Fruit fly (Drosophila melanogaster) whole organism, embryonic: Measurements from ENCODE around the gene dia.

Experiments
- Antp ChIP-seq: fragments of 200-800 bp; sonication (Bioruptor generic); optimal IDR thresholded peaks from 3 replicates; lab custom pipeline; 2016; ENCODE audit warnings: missing biosample characterization, missing genetic modification characterization
- CG10267 ChIP-seq: fragments of 200-800 bp; sonication (Bioruptor generic); optimal IDR thresholded peaks from 2 replicates; lab custom pipeline; 2018; ENCODE audit warnings: missing biosample characterization, mild to moderate bottlenecking, missing genetic modification characterization, moderate library complexity
- CG10321 ChIP-seq: fragments of 200-800 bp; sonication (Bioruptor generic); IDR thresholded peaks from 2 replicates; pipeline ENCODE4 v1.3.6; 2022; ENCODE audit warnings: missing biosample characterization, missing genetic modification characterization
- CG10959 ChIP-seq: fragments of 200-800 bp; sonication (Bioruptor generic); IDR thresholded peaks from 2 replicates; pipeline ENCODE4 v1.3.6; 2022; ENCODE audit warnings: missing biosample characterization, missing genetic modification characterization
- CG11093 ChIP-seq: fragments of 200-800 bp; sonication (Bioruptor generic); IDR thresholded peaks from 3 replicates; pipeline ENCODE4 v1.3.6; 2022; ENCODE audit warnings: missing biosample characterization, missing genetic modification characterization
- CG11398 ChIP-seq: fragments of 200-800 bp; sonication (Bioruptor generic); optimal IDR thresholded peaks from 2 replicates; lab custom pipeline; 2016; ENCODE audit warnings: missing biosample characterization, missing genetic modification characterization
- CG11504 ChIP-seq: fragments of 200-800 bp; sonication (Bioruptor generic); optimal IDR thresholded peaks from 3 replicates; lab custom pipeline; 2019; ENCODE audit warnings: missing biosample characterization, mild to moderate bottlenecking, missing genetic modification characterization, moderate library complexity
- CG11560 ChIP-seq: fragments of 200-800 bp; sonication (Bioruptor generic); IDR thresholded peaks from 3 replicates; pipeline ENCODE4 v1.3.6; 2022; ENCODE audit warnings: missing biosample characterization, missing genetic modification characterization
- CG12391 ChIP-seq: fragments of 200-800 bp; sonication (Bioruptor generic); optimal IDR thresholded peaks from 3 replicates; lab custom pipeline; 2018; ENCODE audit warnings: missing biosample characterization, mild to moderate bottlenecking, missing genetic modification characterization, moderate library complexity
- CG14667 ChIP-seq: fragments of 200-800 bp; sonication (Bioruptor generic); IDR thresholded peaks from 2 replicates; pipeline ENCODE4 v1.3.6; 2022; ENCODE audit warnings: missing biosample characterization, missing genetic modification characterization
- CG14965 ChIP-seq: fragments of 200-800 bp; sonication (Bioruptor generic); optimal IDR thresholded peaks from 2 replicates; lab custom pipeline; 2016; ENCODE audit warnings: missing biosample characterization, missing genetic modification characterization, borderline replicate concordance
- CG1603 ChIP-seq: fragments of 200-800 bp; sonication (Bioruptor generic); optimal IDR thresholded peaks from 2 replicates; lab custom pipeline; 2019; ENCODE audit warnings: missing biosample characterization, mild to moderate bottlenecking, missing genetic modification characterization, moderate library complexity
- CG17385 ChIP-seq: fragments of 200-800 bp; sonication (Bioruptor generic); optimal IDR thresholded peaks from 3 replicates; lab custom pipeline; 2018; ENCODE audit warnings: missing biosample characterization, mild to moderate bottlenecking, missing genetic modification characterization
- CG17802 ChIP-seq: fragments of 200-800 bp; sonication (Bioruptor generic); optimal IDR thresholded peaks from 2 replicates; lab custom pipeline; 2018; ENCODE audit warnings: missing biosample characterization, mild to moderate bottlenecking, missing genetic modification characterization, moderate library complexity
- CG2875 ChIP-seq: fragments of 200-800 bp; sonication (Bioruptor generic); optimal IDR thresholded peaks from 2 replicates; lab custom pipeline; 2017; ENCODE audit warnings: missing biosample characterization, mild to moderate bottlenecking, missing genetic modification characterization, missing genetic modification reagents
- CG32767 ChIP-seq: fragments of 200-800 bp; sonication (Bioruptor generic); IDR thresholded peaks from 2 replicates; pipeline ENCODE4 v1.3.6; 2022; ENCODE audit warnings: missing biosample characterization, missing genetic modification characterization
- CG3838 ChIP-seq: fragments of 200-800 bp; sonication (Bioruptor generic); optimal IDR thresholded peaks from 3 replicates; lab custom pipeline; 2016; ENCODE audit warnings: missing biosample characterization, missing genetic modification characterization
- CG3995 ChIP-seq: fragments of 200-800 bp; sonication (Bioruptor generic); optimal IDR thresholded peaks from 3 replicates; lab custom pipeline; 2016; ENCODE audit warnings: missing biosample characterization, missing genetic modification characterization
- CG4360 ChIP-seq: fragments of 200-800 bp; sonication (Bioruptor generic); IDR thresholded peaks from 2 replicates; pipeline ENCODE4 v1.3.6; 2022; ENCODE audit warnings: missing biosample characterization, missing genetic modification characterization
- CG7271 ChIP-seq: fragments of 200-800 bp; sonication (Bioruptor generic); optimal IDR thresholded peaks from 2 replicates; lab custom pipeline; 2018; ENCODE audit warnings: missing biosample characterization, mild to moderate bottlenecking, missing genetic modification characterization, moderate library complexity
- CG7357 ChIP-seq: fragments of 200-800 bp; sonication (Bioruptor generic); IDR thresholded peaks from 3 replicates; pipeline ENCODE4 v1.3.6; 2022; ENCODE audit warnings: missing biosample characterization, missing genetic modification characterization
- CG7786 ChIP-seq: fragments of 200-800 bp; sonication (Bioruptor generic); optimal IDR thresholded peaks from 2 replicates; lab custom pipeline; 2016; ENCODE audit warnings: missing biosample characterization, missing genetic modification characterization
- CG8089 ChIP-seq: fragments of 200-800 bp; sonication (Bioruptor generic); optimal IDR thresholded peaks from 3 replicates; lab custom pipeline; 2016; ENCODE audit warnings: missing biosample characterization, missing genetic modification characterization
- CG8388 ChIP-seq: fragments of 200-800 bp; sonication (Bioruptor generic); optimal IDR thresholded peaks from 2 replicates; lab custom pipeline; 2019; ENCODE audit warnings: missing biosample characterization, mild to moderate bottlenecking, missing genetic modification characterization, moderate library complexity
- CG8478 ChIP-seq: fragments of >200 bp; optimal IDR thresholded peaks from 2 replicates; lab custom pipeline; 2018
- Camta ChIP-seq: fragments of 200-800 bp; sonication (Bioruptor generic); optimal IDR thresholded peaks from 2 replicates; lab custom pipeline; 2016; ENCODE audit warnings: missing biosample characterization, missing genetic modification characterization
- D ChIP-seq, 2 experiments: fragments of 200-800 bp in 1 of 2; fragments of >200 bp in 1 of 2; sonication (Bioruptor generic) in 1 of 2; optimal IDR thresholded peaks; 2 replicates in 1 of 2; 3 replicates in 1 of 2; lab custom pipeline; 2017; ENCODE audit warnings: mild to moderate bottlenecking in 1 of 2, missing biosample characterization in 1 of 2, missing genetic modification characterization in 1 of 2, missing genetic modification reagents in 1 of 2
- Dfd ChIP-seq, 2 experiments: fragments of >200 bp; optimal IDR thresholded peaks; 2 replicates each; lab custom pipeline; 2017; ENCODE audit warnings: missing biosample characterization in 2 of 2, missing genetic modification characterization in 2 of 2
- Dref ChIP-seq: fragments of 200-800 bp; sonication (Bioruptor generic); IDR thresholded peaks from 2 replicates; pipeline ENCODE4 v1.3.6; 2022; ENCODE audit warnings: missing biosample characterization, missing genetic modification characterization
- H2.0 ChIP-seq: fragments of 200-800 bp; sonication (Bioruptor generic); IDR thresholded peaks from 2 replicates; pipeline ENCODE4 v1.3.6; 2022; ENCODE audit warnings: missing biosample characterization, missing genetic modification characterization
- NC2α ChIP-seq: fragments of 200-800 bp; sonication (Bioruptor generic); optimal IDR thresholded peaks from 2 replicates; lab custom pipeline; 2016; ENCODE audit warnings: missing biosample characterization, missing genetic modification characterization
- Rx ChIP-seq: fragments of 200-800 bp; sonication (Bioruptor generic); IDR thresholded peaks from 2 replicates; pipeline ENCODE4 v1.3.6; 2022; ENCODE audit warnings: missing biosample characterization, missing genetic modification characterization
- Side ChIP-seq: fragments of 200-800 bp; sonication (Bioruptor generic); optimal IDR thresholded peaks from 2 replicates; lab custom pipeline; 2016; ENCODE audit warnings: missing biosample characterization, missing genetic modification characterization
- Ssrp ChIP-seq: fragments of 200-800 bp; sonication (Bioruptor generic); optimal IDR thresholded peaks from 2 replicates; lab custom pipeline; 2018; ENCODE audit warnings: missing biosample characterization, mild to moderate bottlenecking, missing genetic modification characterization, moderate library complexity
- Tbp ChIP-seq: fragments of >200 bp; optimal IDR thresholded peaks from 2 replicates; lab custom pipeline; 2018; ENCODE audit warnings: missing biosample characterization, missing genetic modification characterization
- bab2 ChIP-seq: fragments of 200-800 bp; sonication (Bioruptor generic); optimal IDR thresholded peaks from 2 replicates; lab custom pipeline; 2016; ENCODE audit warnings: missing biosample characterization, missing genetic modification characterization
- chif ChIP-seq, 2 experiments: fragments of 200-800 bp; sonication (Bioruptor generic); optimal IDR thresholded peaks; 3 replicates each; lab custom pipeline; 2016; ENCODE audit warnings: missing biosample characterization in 2 of 2, missing genetic modification characterization in 2 of 2
- croc ChIP-seq: fragments of 200-800 bp; sonication (Bioruptor generic); conservative IDR thresholded peaks from 3 replicates; pipeline ENCODE4 v1.3.6; 2022; ENCODE audit warnings: missing biosample characterization, missing genetic modification characterization
- ewg ChIP-seq: fragments of 200-800 bp; sonication (Bioruptor generic); optimal IDR thresholded peaks from 3 replicates; lab custom pipeline; 2017; ENCODE audit warnings: mild to moderate bottlenecking, missing biosample characterization, missing genetic modification reagents, missing genetic modification characterization
- grn ChIP-seq: fragments of 200-800 bp; sonication (Bioruptor generic); optimal IDR thresholded peaks from 3 replicates; lab custom pipeline; 2017; ENCODE audit warnings: missing biosample characterization, missing genetic modification characterization
- gro ChIP-seq: fragments of 200-800 bp; sonication (Bioruptor generic); optimal IDR thresholded peaks from 2 replicates; lab custom pipeline; 2016; ENCODE audit warnings: missing biosample characterization, missing genetic modification characterization
- gt ChIP-seq: fragments of 200-800 bp; sonication (Bioruptor generic); IDR thresholded peaks from 2 replicates; pipeline ENCODE4 v1.3.6; 2022; ENCODE audit warnings: missing biosample characterization, missing genetic modification characterization
- jing ChIP-seq: fragments of 200-800 bp; sonication (Bioruptor generic); optimal IDR thresholded peaks from 2 replicates; lab custom pipeline; 2018; ENCODE audit warnings: missing biosample characterization, mild to moderate bottlenecking, missing genetic modification characterization
- lab ChIP-seq: fragments of 200-800 bp; sonication (Bioruptor generic); optimal IDR thresholded peaks from 3 replicates; lab custom pipeline; 2017; ENCODE audit warnings: missing biosample characterization, missing genetic modification characterization, mild to moderate bottlenecking, moderate library complexity, missing genetic modification reagents
- lola ChIP-seq, 3 experiments: fragments of >200 bp in 2 of 3; fragments of 200-800 bp in 1 of 3; sonication (Bioruptor generic) in 1 of 3; optimal IDR thresholded peaks; 2 replicates each; lab custom pipeline; 2017 to 2019; ENCODE audit warnings: missing biosample characterization in 3 of 3, missing genetic modification characterization in 3 of 3, mild to moderate bottlenecking in 1 of 3, moderate library complexity in 1 of 3
- pho ChIP-seq: fragments of 200-800 bp; sonication (Bioruptor generic); optimal IDR thresholded peaks from 2 replicates; lab custom pipeline; 2016; ENCODE audit warnings: missing biosample characterization, missing genetic modification characterization
- ro ChIP-seq: fragments of 200-800 bp; sonication (Bioruptor generic); IDR thresholded peaks from 2 replicates; pipeline ENCODE4 v1.3.6; 2022; ENCODE audit warnings: missing biosample characterization, missing genetic modification characterization
- scrt ChIP-seq: fragments of 200-800 bp; sonication (Bioruptor generic); optimal IDR thresholded peaks from 2 replicates; lab custom pipeline; 2018; ENCODE audit warnings: missing biosample characterization, mild to moderate bottlenecking, missing genetic modification characterization, moderate library complexity
- sob ChIP-seq: fragments of 200-800 bp; sonication (Bioruptor generic); IDR thresholded peaks from 2 replicates; pipeline ENCODE4 v1.3.6; 2022; ENCODE audit warnings: missing biosample characterization, missing genetic modification characterization
- sqz ChIP-seq: fragments of 200-800 bp; sonication (Bioruptor generic); optimal IDR thresholded peaks from 3 replicates; lab custom pipeline; 2018; ENCODE audit warnings: missing biosample characterization, mild to moderate bottlenecking, missing genetic modification characterization
- sr ChIP-seq: fragments of 200-800 bp; sonication (Bioruptor generic); IDR thresholded peaks from 3 replicates; pipeline ENCODE4 v1.3.6; 2022; ENCODE audit warnings: missing biosample characterization, missing genetic modification characterization
- zen ChIP-seq: fragments of 200-800 bp; sonication (Bioruptor generic); optimal IDR thresholded peaks from 3 replicates; lab custom pipeline; 2018; ENCODE audit warnings: missing biosample characterization, mild to moderate bottlenecking, missing genetic modification characterization, moderate library complexity

The dia gene

DNA sequence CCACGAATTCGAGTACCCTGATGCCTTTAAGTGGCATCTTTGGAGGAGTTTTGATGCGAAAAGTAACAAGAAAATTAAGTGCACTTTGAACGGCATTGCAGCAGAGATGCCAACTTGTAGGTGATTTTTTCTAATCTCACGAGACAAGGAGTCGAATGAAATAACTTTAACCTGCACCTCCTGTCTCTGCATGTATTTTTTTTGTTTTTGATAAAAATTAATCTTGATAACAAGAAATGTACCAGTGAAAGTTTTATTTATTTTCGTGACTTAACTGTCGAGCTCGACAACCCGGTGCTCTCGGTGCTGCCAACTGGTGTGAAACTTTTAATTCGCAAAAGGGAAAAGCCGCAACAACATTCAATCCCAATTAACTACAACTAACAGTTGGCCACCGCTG lies 5.8 kb upstream of the dia start, which contains the start of the genes Amacr and Ns4 (continued):
- no peak for TF ChIP-seq CG32767
- no peak for TF ChIP-seq CG8388 (GFP tag; lab: Kevin White, UChicago)
- TF ChIP-seq CG10321 (GFP tag; lab: Robert Waterston, UW), result peak; percentile 18; the same call in 1 of the 2 replicates
- no peak for TF ChIP-seq CG17802
- no peak for TF ChIP-seq CG11093 (GFP tag; lab: Robert Waterston, UW)
- TF ChIP-seq NC2α (GFP tag; lab: Kevin White, UChicago), result no peak
- peak; percentile 50 for TF ChIP-seq Ssrp (tag; lab: Kevin White, UChicago)
- peak; percentile 61 for TF ChIP-seq pho (GFP tag; lab: Kevin White, UChicago)
- no peak for TF ChIP-seq CG11560 (tag; lab: Robert Waterston, UW)
- TF ChIP-seq sqz (GFP tag; lab: Kevin White, UChicago), result no peak
- no peak for TF ChIP-seq gt (GFP tag; lab: Robert Waterston, UW)
- peak in 1 of 3 experiments; percentile 37 for TF ChIP-seq lola (GFP tag; optimal IDR thresholded peaks at IDR 0.05; lab: Kevin White, UChicago)
- TF ChIP-seq CG2875 (GFP tag; lab: Kevin White, UChicago), result no peak
- TF ChIP-seq CG10959 (GFP tag; lab: Robert Waterston, UW), result no peak
- no peak for TF ChIP-seq CG1603 (tag; lab: Kevin White, UChicago)
- TF ChIP-seq CG14965, result no peak
- no peak for TF ChIP-seq CG14667
- no peak for TF ChIP-seq CG11504 (tag; lab: Kevin White, UChicago)
- peak; percentile 57 for TF ChIP-seq bab2 (GFP tag; lab: Kevin White, UChicago)
- no peak for TF ChIP-seq Dfd (GFP tag; optimal IDR thresholded peaks at IDR 0.05; lab: Kevin White, UChicago)
- TF ChIP-seq scrt, result no peak
- no peak for TF ChIP-seq sr (GFP tag; lab: Robert Waterston, UW)
- TF ChIP-seq Side (GFP tag; lab: Kevin White, UChicago), result peak; percentile 59
- peak; percentile 33 to 47 for TF ChIP-seq chif (GFP tag; optimal IDR thresholded peaks at IDR 0.05; lab: Kevin White, UChicago)
- TF ChIP-seq D (optimal IDR thresholded peaks at IDR 0.05; lab: Kevin White, UChicago), result no peak
- no peak for TF ChIP-seq D (GFP tag; optimal IDR thresholded peaks at IDR 0.05; lab: Kevin White, UChicago)
- no peak for TF ChIP-seq Rx
- TF ChIP-seq H2.0 (GFP tag; lab: Robert Waterston, UW), result peak; percentile 37; the same call in 1 of the 2 replicates
- TF ChIP-seq CG3995 (GFP tag; lab: Kevin White, UChicago), result peak; percentile 91
- no peak for TF ChIP-seq CG4360 (GFP tag; lab: Robert Waterston, UW)
- no peak for TF ChIP-seq CG11398 (GFP tag; lab: Kevin White, UChicago)
- TF ChIP-seq CG7786, result peak; percentile 70
- no peak for TF ChIP-seq CG7271
- peak; percentile 42 for TF ChIP-seq ewg (GFP tag; lab: Kevin White, UChicago)
- no peak for TF ChIP-seq Dref (GFP tag; lab: Robert Waterston, UW)
- no peak for TF ChIP-seq jing (GFP tag; lab: Kevin White, UChicago)
- peak; percentile 31 for TF ChIP-seq CG10267 (tag; lab: Kevin White, UChicago)
- no peak for TF ChIP-seq croc
- TF ChIP-seq grn, result no peak
- 0 out of 3 replicates have a peak, but pooled peaks have one; percentile 24 for TF ChIP-seq CG7357 (GFP tag; lab: Robert Waterston, UW)
- peak; percentile 45 for TF ChIP-seq Antp (GFP tag; lab: Kevin White, UChicago)
- peak; percentile 75 for TF ChIP-seq CG17385 (GFP tag; lab: Kevin White, UChicago)
- TF ChIP-seq Tbp (GFP tag; lab: Kevin White, UChicago), result no peak
- TF ChIP-seq Camta, result peak; percentile 59
- TF ChIP-seq sob (GFP tag; lab: Robert Waterston, UW), result peak; percentile 72
- no peak for TF ChIP-seq CG8478 (lab: Kevin White, UChicago)
- peak; percentile 41 for TF ChIP-seq gro (GFP tag; lab: Kevin White, UChicago)
- TF ChIP-seq ro (GFP tag; lab: Robert Waterston, UW), result no peak
- no peak for TF ChIP-seq CG3838 (GFP tag; lab: Kevin White, UChicago)
- TF ChIP-seq zen (tag; lab: Kevin White, UChicago), result peak; percentile 26
- peak; percentile 54 for TF ChIP-seq CG12391 (tag; lab: Kevin White, UChicago)
- TF ChIP-seq lab (GFP tag; lab: Kevin White, UChicago), result no peak
- peak; percentile 18 for TF ChIP-seq CG8089 (GFP tag; lab: Kevin White, UChicago)
